Worm (Caenorhabditis elegans) whole organism, L4 larva: ENCODE results near the gene kbp-4.

Experiments
- aha-1 ChIP-seq: fragments of 150-350 bp; peaks from one replicate; lab custom pipeline; 2014; ENCODE audit warnings: missing biosample characterization, missing genetic modification characterization
- ceh-20 ChIP-seq: fragments of 200-800 bp; sonication (Bioruptor generic); IDR thresholded peaks from 2 replicates; pipeline ENCODE4 v1.3.6; 2022; ENCODE audit warnings: missing genetic modification reagents, missing genetic modification characterization, missing compliant biosample characterization
- mdl-1 ChIP-seq, 2 experiments: fragments of 150-350 bp in 1 of 2; sonication (generic microtip) in 1 of 2; optimal IDR thresholded peaks; 2 replicates each; lab custom pipeline; 2014 to 2017; ENCODE audit warnings: missing biosample characterization in 2 of 2, missing genetic modification characterization in 2 of 2
- pha-4 ChIP-seq, 2 experiments: fragments of 150-350 bp in 1 of 2; fragments of 200-800 bp in 1 of 2; sonication (Bioruptor generic) in 1 of 2; IDR thresholded peaks in 1 of 2; optimal IDR thresholded peaks in 1 of 2; 2 replicates each; pipeline versions ENCODE4 v1.3.6 to Lab custom; 2014 to 2022; ENCODE audit warnings: missing genetic modification characterization in 2 of 2, missing genetic modification reagents in 2 of 2, missing biosample characterization in 1 of 2, missing compliant biosample characterization in 1 of 2
- set-16 ChIP-seq: fragments of 200-800 bp; sonication (Bioruptor generic); IDR thresholded peaks from 2 replicates; pipeline ENCODE4 v1.3.6; 2022; ENCODE audit warnings: missing genetic modification reagents, missing genetic modification characterization, missing compliant biosample characterization
- unc-62 ChIP-seq, 3 experiments: fragments of 150-350 bp in 1 of 3; sonication (generic microtip); optimal IDR thresholded peaks in 2 of 3; peaks in 1 of 3; 1 replicate in 1 of 3; 2 replicates in 2 of 3; lab custom pipeline; 2014 to 2017; ENCODE audit warnings: missing biosample characterization in 3 of 3, missing genetic modification characterization in 3 of 3, missing genetic modification reagents in 3 of 3, missing genotype in 1 of 3
- zag-1 ChIP-seq: fragments of 150-350 bp; optimal IDR thresholded peaks from 2 replicates; lab custom pipeline; 2014; ENCODE audit warnings: missing biosample characterization, missing genetic modification characterization
- ztf-11 ChIP-seq: fragments of 150-350 bp; optimal IDR thresholded peaks from 2 replicates; lab custom pipeline; 2014; ENCODE audit warnings: missing biosample characterization, missing genetic modification characterization

DNA sequence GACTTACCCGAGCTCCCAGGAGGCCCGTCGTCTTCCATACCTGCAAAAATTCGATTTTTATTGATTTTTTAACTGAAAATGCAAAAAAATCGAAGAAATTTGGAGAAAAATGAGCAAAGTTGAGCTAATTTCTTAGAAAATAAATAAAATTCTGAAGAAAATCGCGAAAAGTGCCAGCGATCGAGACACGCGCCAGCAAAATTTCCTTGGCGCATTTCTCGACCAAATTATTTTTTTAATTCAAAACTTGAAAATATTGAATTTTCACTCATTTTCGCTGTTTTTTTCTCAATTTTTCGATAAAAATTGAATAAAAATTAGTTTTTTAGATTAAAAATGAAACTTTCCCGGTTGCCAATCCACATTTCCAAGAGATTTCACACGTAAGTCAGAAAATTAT, 43.5 kb upstream of the kbp-4 start, which contains the start of the genes chin-1 and BE0003N10.1:
- no peak for TF ChIP-seq unc-62 (GFP tag; optimal IDR thresholded peaks at IDR 0.05 in 1 of 2; lab: Kevin White, UChicago)
- TF ChIP-seq unc-62 (tag; optimal IDR thresholded peaks at IDR 0.05; lab: Kevin White, UChicago): no peak
- no peak for TF ChIP-seq mdl-1 (tag; optimal IDR thresholded peaks at IDR 0.05; lab: Kevin White, UChicago)
- TF ChIP-seq ceh-20: no peak
- no peak for TF ChIP-seq zag-1 (tag; lab: Kevin White, UChicago)
- no peak for TF ChIP-seq ztf-11 (tag; lab: Kevin White, UChicago)
- no peak for TF ChIP-seq pha-4 (GFP tag; IDR thresholded peaks at IDR 0.05; lab: Robert Waterston, UW)
- TF ChIP-seq pha-4 (tag; optimal IDR thresholded peaks at IDR 0.05; lab: Kevin White, UChicago): no peak
- TF ChIP-seq set-16 (GFP tag; lab: Robert Waterston, UW): no peak
- no peak for TF ChIP-seq aha-1 (tag; lab: Kevin White, UChicago)
